Fruit fly (Drosophila melanogaster) whole organism, pupa: ENCODE results near the gene CG14642.
"Not testable (repeated sequence)": the region's sequence is repeated elsewhere in the genome, so short reads cannot be mapped to it uniquely, and the experiment has no call there.

Experiments
- CG10348 ChIP-seq: fragments of 200-800 bp; sonication (Bioruptor generic); IDR thresholded peaks from 2 replicates; pipeline ENCODE4 v1.3.6; 2022; ENCODE audit warnings: missing biosample characterization, missing genetic modification characterization
- CG12605 ChIP-seq: fragments of 200-800 bp; sonication (Bioruptor generic); IDR thresholded peaks from 2 replicates; pipeline ENCODE4 v1.3.6; 2022; ENCODE audit warnings: missing biosample characterization, missing genetic modification characterization
- CG13204 ChIP-seq: fragments of 200-800 bp; sonication (Bioruptor generic); optimal IDR thresholded peaks from 2 replicates; lab custom pipeline; 2018; ENCODE audit warnings: missing biosample characterization, mild to moderate bottlenecking, missing genetic modification characterization, moderate library complexity
- CG14655 ChIP-seq: fragments of 200-800 bp; sonication (Bioruptor generic); optimal IDR thresholded peaks from 3 replicates; lab custom pipeline; 2017; ENCODE audit warnings: mild to moderate bottlenecking, missing biosample characterization, missing genetic modification reagents, missing genetic modification characterization
- CG15710 ChIP-seq: fragments of 200-800 bp; sonication (Bioruptor generic); optimal IDR thresholded peaks from 2 replicates; lab custom pipeline; 2018; ENCODE audit warnings: missing biosample characterization, mild to moderate bottlenecking, missing genetic modification characterization, moderate library complexity
- CG17806 ChIP-seq: fragments of 200-800 bp; sonication (Bioruptor generic); optimal IDR thresholded peaks from 2 replicates; lab custom pipeline; 2018; ENCODE audit warnings: missing biosample characterization, mild to moderate bottlenecking, missing genetic modification characterization, moderate library complexity
- CG32121 ChIP-seq: fragments of 200-800 bp; sonication (Bioruptor generic); IDR thresholded peaks from 2 replicates; pipeline ENCODE4 v1.3.6; 2022; ENCODE audit warnings: missing biosample characterization, missing genetic modification characterization
- CG34367 ChIP-seq: fragments of 200-800 bp; sonication (Bioruptor generic); optimal IDR thresholded peaks from 2 replicates; lab custom pipeline; 2018; ENCODE audit warnings: missing biosample characterization, mild to moderate bottlenecking, missing genetic modification characterization
- CG4496 ChIP-seq: fragments of 200-800 bp; sonication (Bioruptor generic); IDR thresholded peaks from 3 replicates; pipeline ENCODE4 v1.3.6; 2022; ENCODE audit warnings: missing biosample characterization, missing genetic modification characterization
- CG8159 ChIP-seq: fragments of 200-800 bp; sonication (Bioruptor generic); optimal IDR thresholded peaks from 3 replicates; lab custom pipeline; 2018; ENCODE audit warnings: missing biosample characterization, mild to moderate bottlenecking, missing genetic modification characterization, moderate library complexity
- CG8301 ChIP-seq: fragments of 200-800 bp; sonication (Bioruptor generic); optimal IDR thresholded peaks from 2 replicates; lab custom pipeline; 2018; ENCODE audit warnings: missing biosample characterization, mild to moderate bottlenecking, missing genetic modification characterization
- CG9948 ChIP-seq: fragments of 200-800 bp; sonication (Bioruptor generic); optimal IDR thresholded peaks from 2 replicates; lab custom pipeline; 2018; ENCODE audit warnings: missing biosample characterization, mild to moderate bottlenecking, missing genetic modification characterization, moderate library complexity
- D1 ChIP-seq: fragments of 200-800 bp; sonication (Bioruptor generic); optimal IDR thresholded peaks from 2 replicates; lab custom pipeline; 2018; ENCODE audit warnings: missing biosample characterization, mild to moderate bottlenecking, missing genetic modification characterization, moderate library complexity
- EcR ChIP-seq: fragments of 200-800 bp; sonication (Bioruptor generic); optimal IDR thresholded peaks from 3 replicates; lab custom pipeline; 2019; ENCODE audit warnings: missing biosample characterization, missing genetic modification characterization, mild to moderate bottlenecking, moderate library complexity, missing genetic modification reagents
- Ets98B ChIP-seq: fragments of 200-800 bp; sonication (Bioruptor generic); IDR thresholded peaks from 2 replicates; pipeline ENCODE4 v1.3.6; 2022; ENCODE audit warnings: missing biosample characterization, missing genetic modification characterization
- Pif1A ChIP-seq: fragments of 200-800 bp; sonication (Bioruptor generic); optimal IDR thresholded peaks from 3 replicates; lab custom pipeline; 2016; ENCODE audit warnings: missing biosample characterization, missing genetic modification characterization
- Pif1B ChIP-seq: fragments of 200-800 bp; sonication (Bioruptor generic); optimal IDR thresholded peaks from 3 replicates; lab custom pipeline; 2016; ENCODE audit warnings: missing biosample characterization, missing genetic modification characterization
- Snoo ChIP-seq: fragments of 200-800 bp; sonication (Bioruptor generic); optimal IDR thresholded peaks from 3 replicates; lab custom pipeline; 2017; ENCODE audit warnings: missing biosample characterization, mild to moderate bottlenecking, missing genetic modification characterization, inconsistent platforms
- fd96Ca ChIP-seq: fragments of 200-800 bp; sonication (Bioruptor generic); IDR thresholded peaks from 3 replicates; pipeline ENCODE4 v1.3.6; 2022; ENCODE audit warnings: missing biosample characterization, missing genetic modification characterization
- gl ChIP-seq: fragments of 200-800 bp; sonication (Bioruptor generic); optimal IDR thresholded peaks from 2 replicates; lab custom pipeline; 2018; ENCODE audit warnings: missing biosample characterization, mild to moderate bottlenecking, missing genetic modification characterization
- rn ChIP-seq: fragments of 200-800 bp; sonication (Bioruptor generic); IDR thresholded peaks from 2 replicates; pipeline ENCODE4 v1.3.6; 2022; ENCODE audit warnings: missing biosample characterization, missing genetic modification characterization

Gene CG14642

DNA sequence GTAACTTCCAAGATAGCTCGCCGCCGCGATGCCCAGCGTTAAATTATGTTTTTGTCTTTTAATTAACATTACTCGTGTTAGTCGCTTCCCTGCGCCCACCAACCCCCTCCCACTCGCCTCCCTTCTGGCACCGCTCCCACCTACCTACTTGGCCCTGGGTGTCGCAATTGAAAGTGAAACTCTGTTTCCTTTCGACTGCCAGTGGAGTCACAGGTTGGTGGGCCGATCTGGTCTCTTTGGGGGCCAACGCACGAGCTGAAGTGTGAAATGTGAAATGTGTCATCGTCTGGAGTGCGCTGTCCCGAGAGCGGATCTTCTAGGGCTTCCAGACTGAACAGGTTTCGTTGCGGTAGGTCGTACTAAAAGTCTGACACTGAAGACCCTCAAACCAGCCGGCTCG lies 27.9 kb downstream of the CG14642 start:
- TF ChIP-seq CG8301 (tag; lab: Kevin White, UChicago) (no peak), CG13204 (no peak), Pif1A (GFP tag; lab: Kevin White, UChicago) (no peak), Pif1B (GFP tag; lab: Kevin White, UChicago) (no peak), CG32121 (GFP tag; lab: Robert Waterston, UW) (no peak), gl (peak; percentile 48), CG8159 (no peak), EcR (GFP tag; lab: Kevin White, UChicago) (peak; percentile 54), CG4496 (GFP tag; lab: Robert Waterston, UW) (no peak), CG12605 (GFP tag; lab: Robert Waterston, UW) (no peak), CG9948 (tag; lab: Kevin White, UChicago) (no peak), CG10348 (GFP tag; lab: Robert Waterston, UW) (no peak), CG15710 (no peak), rn (GFP tag; lab: Robert Waterston, UW) (no peak)
- TF ChIP-seq, all 21 proteins: peak for 2

dm6 chr3R:4214038-4214437 lies 28.5 kb downstream of the CG14642 start:
- TF ChIP-seq gl (peak; percentile 81), CG9948 (tag; lab: Kevin White, UChicago) (peak; percentile 83), CG34367 (peak; percentile 86), CG17806 (tag; lab: Kevin White, UChicago) (peak; percentile 83), CG8301 (tag; lab: Kevin White, UChicago) (peak; percentile 73), D1 (peak; percentile 6), CG15710 (peak; percentile 92), CG10348 (GFP tag; lab: Robert Waterston, UW) (peak; percentile 81), CG4496 (GFP tag; lab: Robert Waterston, UW) (peak; percentile 96), Ets98B (GFP tag; lab: Robert Waterston, UW) (peak; percentile 94), Pif1A (GFP tag; lab: Kevin White, UChicago) (peak; percentile 93), CG14655 (GFP tag; lab: Kevin White, UChicago) (peak; percentile 77), fd96Ca (peak; percentile 97), CG13204 (peak; percentile 70), CG32121 (GFP tag; lab: Robert Waterston, UW) (peak; percentile 93), EcR (GFP tag; lab: Kevin White, UChicago) (peak; percentile 93), rn (GFP tag; lab: Robert Waterston, UW) (peak; percentile 93), CG8159 (peak; percentile 88), CG12605 (GFP tag; lab: Robert Waterston, UW) (peak; percentile 84), Snoo (tag; lab: Kevin White, UChicago) (peak; percentile 84), Pif1B (GFP tag; lab: Kevin White, UChicago) (peak; percentile 76)

dm6 chr3R:4211483-4211882 lies 31.0 kb downstream of the CG14642 start, which contains the start of gene aux:
Gene aux, plus strand, starts transcription at chr3R:4211783.
- not testable (repeated sequence) for TF ChIP-seq Pif1B (GFP tag; lab: Kevin White, UChicago); EcR (GFP tag; lab: Kevin White, UChicago); D1

dm6 chr3R:4197055-4197454 lies 45.5 kb downstream of the CG14642 start, which contains the start of gene beta-Man:
Gene beta-Man, plus strand, starts transcription at chr3R:4197206.
- TF ChIP-seq Pif1A (GFP tag; lab: Kevin White, UChicago) (peak; percentile 23), Pif1B (GFP tag; lab: Kevin White, UChicago) (no peak), EcR (GFP tag; lab: Kevin White, UChicago) (no peak), CG15710 (no peak), rn (GFP tag; lab: Robert Waterston, UW) (no peak), CG17806 (tag; lab: Kevin White, UChicago) (no peak), CG14655 (GFP tag; lab: Kevin White, UChicago) (peak; percentile 12), CG12605 (GFP tag; lab: Robert Waterston, UW) (0 out of 2 replicates have a peak, but pooled peaks have one; percentile 23), D1 (peak; percentile 24)
